Worm (Caenorhabditis elegans) whole organism, L2 larva: ENCODE measurements around the gene cdt-2.
"Not testable (repeated sequence)": the region's sequence is repeated elsewhere in the genome, so short reads cannot be mapped to it uniquely, and the experiment has no call there.

Source experiments
- lin-13 ChIP-seq: fragments of 150-350 bp; optimal IDR thresholded peaks from 2 replicates; lab custom pipeline; 2014; ENCODE audit warnings: missing biosample characterization, missing genetic modification reagents, missing genetic modification characterization
- nhr-10 ChIP-seq: sonication (generic microtip); optimal IDR thresholded peaks from 2 replicates; lab custom pipeline; 2017; ENCODE audit warnings: missing biosample characterization, missing genetic modification characterization
- ztf-11 ChIP-seq: sonication (generic microtip); optimal IDR thresholded peaks from 2 replicates; lab custom pipeline; 2017; ENCODE audit warnings: missing biosample characterization, missing genetic modification characterization
- ztf-4 ChIP-seq: fragments of 150-350 bp; optimal IDR thresholded peaks from 2 replicates; lab custom pipeline; 2014; ENCODE audit warnings: missing biosample characterization, missing genetic modification characterization

DNA sequence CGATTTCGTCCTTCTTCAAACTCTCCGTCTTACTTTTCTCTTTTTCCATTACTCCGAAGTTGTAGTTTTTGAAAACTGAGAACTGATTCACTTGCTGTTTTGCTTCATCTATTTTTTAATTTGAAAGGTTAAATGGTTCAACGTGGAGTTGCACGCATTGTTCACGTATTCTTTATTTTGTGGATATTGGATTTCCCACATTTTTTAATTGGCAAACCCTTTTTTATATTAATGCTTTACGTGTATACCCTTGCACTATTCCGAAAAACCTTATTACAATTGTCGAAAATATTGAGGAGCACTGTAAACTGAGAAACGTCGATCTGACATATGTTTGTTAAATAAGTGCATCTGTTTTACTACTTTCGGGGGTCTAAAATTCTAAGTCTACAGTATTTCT, 45.8 kb upstream of the cdt-2 start, which contains the start of gene melo-3:
- TF ChIP-seq nhr-10 (tag; lab: Kevin White, UChicago); ztf-4 (tag; lab: Kevin White, UChicago); ztf-11 (tag; lab: Kevin White, UChicago); lin-13 (GFP tag; lab: Kevin White, UChicago): not testable (repeated sequence)
